Worm (Caenorhabditis elegans): ENCODE results near the gene K01D12.9.
A peak's percentile ranks its signal among the peaks of the same experiment; 100 is the strongest.

K01D12.9 gene

DNA sequence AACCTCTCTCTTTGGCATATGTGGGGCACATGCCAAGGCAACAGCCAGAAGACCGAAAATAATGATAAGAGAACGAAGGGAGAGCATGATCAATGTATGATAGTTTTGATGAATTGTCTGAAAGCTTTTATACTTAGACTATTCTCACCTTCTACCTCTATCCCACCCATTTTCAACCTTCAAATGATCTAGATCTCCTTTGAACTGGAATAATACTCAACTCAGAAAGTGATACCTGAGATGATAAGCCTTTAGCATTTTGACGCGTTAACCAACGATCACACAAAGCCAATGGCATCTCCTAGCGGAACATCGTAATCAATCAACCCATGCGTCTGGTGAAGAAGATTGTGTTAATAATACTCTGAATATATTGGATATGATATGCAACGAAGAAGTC lies at the start of gene K01D12.9:
Gene K01D12.9 (minus strand): TSS at position 101 of the 400 bp plus-strand sequence.
- TF ChIP-seq tlp-1 (tag; optimal IDR thresholded peaks at IDR 0.05), result no peak
- no peak for TF ChIP-seq F16B12.6 (tag; optimal IDR thresholded peaks at IDR 0.05)
- TF ChIP-seq sox-4 (tag; optimal IDR thresholded peaks at IDR 0.05), result no peak
- no peak for TF ChIP-seq elt-3 (tag; optimal IDR thresholded peaks at IDR 0.05)
- no peak for TF ChIP-seq nhr-84 (tag; optimal IDR thresholded peaks at IDR 0.05)
- no peak for TF ChIP-seq unc-86 (tag; optimal IDR thresholded peaks at IDR 0.05)
- TF ChIP-seq skn-1 (tag; optimal IDR thresholded peaks at IDR 0.05), result no peak
- no peak for TF ChIP-seq nhr-11 (tag; optimal IDR thresholded peaks at IDR 0.05)
- TF ChIP-seq ceh-8 (GFP tag; optimal IDR thresholded peaks at IDR 0.05), result no peak
- no peak for TF ChIP-seq sup-37 (GFP tag; optimal IDR thresholded peaks at IDR 0.05)
- TF ChIP-seq unc-62 (GFP tag; optimal IDR thresholded peaks at IDR 0.05), result no peak
- no peak for TF ChIP-seq rnt-1 (tag; optimal IDR thresholded peaks at IDR 0.05)
- no peak for TF ChIP-seq nhr-76 (tag; optimal IDR thresholded peaks at IDR 0.05)
- no peak for TF ChIP-seq nhr-90 (tag; optimal IDR thresholded peaks at IDR 0.05; ENCODE audit: poor library complexity)
- TF ChIP-seq fkh-4 (tag; optimal IDR thresholded peaks at IDR 0.05; ENCODE audit: borderline replicate concordance), result no peak
- TF ChIP-seq nhr-71 (tag; optimal IDR thresholded peaks at IDR 0.05), result no peak
- TF ChIP-seq blmp-1 (tag; optimal IDR thresholded peaks at IDR 0.05), result no peak
- no peak for TF ChIP-seq elt-2 (tag; optimal IDR thresholded peaks at IDR 0.05)
- TF ChIP-seq unc-98 (GFP tag; IDR thresholded peaks at IDR 0.05), result no peak
- TF ChIP-seq zag-1 (tag; optimal IDR thresholded peaks at IDR 0.05), result no peak

ce11 chrV:12450441-12450840 lies 46.0 kb upstream of the K01D12.9 start, which contains the start of gene F28C1.1:
F28C1.1 (plus strand) TSS chrV:12450805.
- TF ChIP-seq lin-35 (GFP tag; optimal IDR thresholded peaks at IDR 0.05) (peak; percentile 86 to 95), ceh-8 (GFP tag; optimal IDR thresholded peaks at IDR 0.05) (no peak), unc-86 (tag; optimal IDR thresholded peaks at IDR 0.05) (no peak), unc-62 (GFP tag; optimal IDR thresholded peaks at IDR 0.05) (no peak), ceh-82 (tag; optimal IDR thresholded peaks at IDR 0.05) (peak in 1 of 3 experiments; percentile 34), elt-2 (tag; optimal IDR thresholded peaks at IDR 0.05) (no peak), mep-1 (tag; optimal IDR thresholded peaks at IDR 0.05) (no peak), isw-1 (GFP tag; IDR thresholded peaks at IDR 0.05) (no peak), nhr-85 (tag) (peak; percentile 23), fkh-4 (tag; optimal IDR thresholded peaks at IDR 0.05; ENCODE audit: borderline replicate concordance) (no peak), dsc-1 (tag; optimal IDR thresholded peaks at IDR 0.05) (no peak), zip-4 (GFP tag; optimal IDR thresholded peaks at IDR 0.05) (no peak), lin-13 (GFP tag; optimal IDR thresholded peaks at IDR 0.05) (no peak), nhr-20 (tag; optimal IDR thresholded peaks at IDR 0.05) (peak; percentile 25), xbp-1 (tag; optimal IDR thresholded peaks at IDR 0.05) (peak; percentile 18), alr-1 (tag; optimal IDR thresholded peaks at IDR 0.05; ENCODE audit: borderline replicate concordance) (no peak), fkh-10 (GFP tag; optimal IDR thresholded peaks at IDR 0.05) (no peak), sptf-1 (tag; optimal IDR thresholded peaks at IDR 0.05) (no peak), fkh-8 (tag; optimal IDR thresholded peaks at IDR 0.05) (no peak), fos-1 (tag; optimal IDR thresholded peaks at IDR 0.05) (no peak), nhr-47 (tag; optimal IDR thresholded peaks at IDR 0.05) (peak; percentile 40), aly-2 (tag; optimal IDR thresholded peaks at IDR 0.05) (no peak), tbx-2 (tag; optimal IDR thresholded peaks at IDR 0.05) (peak; percentile 12), snu-23 (GFP tag; optimal IDR thresholded peaks at IDR 0.05) (no peak), ets-5 (GFP tag; IDR thresholded peaks at IDR 0.05) (no peak), skn-1 (tag; optimal IDR thresholded peaks at IDR 0.05) (peak; percentile 68), nhr-84 (tag; optimal IDR thresholded peaks at IDR 0.05) (no peak), rnt-1 (tag; optimal IDR thresholded peaks at IDR 0.05) (peak; percentile 9), lsy-2 (tag; optimal IDR thresholded peaks at IDR 0.05) (peak in 1 of 2 experiments; percentile 70), nhr-28 (tag; optimal IDR thresholded peaks at IDR 0.05) (no peak), efl-1 (optimal IDR thresholded peaks at IDR 0.05) (peak; percentile 60 to 90), efl-1 (GFP tag; optimal IDR thresholded peaks at IDR 0.05 in 1 of 2) (peak; percentile 92 to 99), blmp-1 (tag; optimal IDR thresholded peaks at IDR 0.05) (peak; percentile 29), nhr-237 (tag; optimal IDR thresholded peaks at IDR 0.05) (peak; percentile 3), pag-3 (tag; optimal IDR thresholded peaks at IDR 0.05; ENCODE audit: borderline replicate concordance, insufficient read depth) (no peak), Y116A8C.19 (tag; optimal IDR thresholded peaks at IDR 0.05; ENCODE audit: borderline replicate concordance) (no peak), tlp-1 (tag; optimal IDR thresholded peaks at IDR 0.05) (no peak), C16A3.4 (tag; optimal IDR thresholded peaks at IDR 0.05) (peak; percentile 43), nhr-90 (tag; optimal IDR thresholded peaks at IDR 0.05; ENCODE audit: poor library complexity) (peak; percentile 12), dpl-1 (GFP tag; optimal IDR thresholded peaks at IDR 0.05) (peak; percentile 84 to 92 (median 88)), nhr-71 (tag; optimal IDR thresholded peaks at IDR 0.05) (no peak), ztf-11 (tag; optimal IDR thresholded peaks at IDR 0.05) (no peak)
